In genomic region chr3R:16356863-16357215, dm6 we compare ENCODE assay signal across 4 fruit fly cellular contexts.
A peak's percentile ranks its signal among the peaks of the same experiment; 100 is the strongest.
TF ChIP-seq lines count a peak whose summit lies in the region.

TSS of gene CG10311 (minus strand) at chr3R:16357015.

- no peak for TF ChIP-seq CTCF in whole organism, embryonic (GFP tag; optimal IDR thresholded peaks at IDR 0.05; lab: Kevin White, UChicago)

TF ChIP-seq in whole organism, adult, 20 proteins besides CTCF, POLR2A, EP300 and RAD21:
- TF ChIP-seq cnc (optimal IDR thresholded peaks at IDR 0.05; lab: Kevin White, UChicago) = no peak
- no peak for TF ChIP-seq kay (GFP tag; lab: Kevin White, UChicago; ENCODE audit: borderline replicate concordance)
- TF ChIP-seq CG11617 (GFP tag; optimal IDR thresholded peaks at IDR 0.05; lab: Kevin White, UChicago) = peak; percentile 38
- no peak for TF ChIP-seq CG12768 (GFP tag; optimal IDR thresholded peaks at IDR 0.05; lab: Kevin White, UChicago)
- TF ChIP-seq Mnt (GFP tag; optimal IDR thresholded peaks at IDR 0.05; lab: Kevin White, UChicago) = peak; percentile 30
- no peak for TF ChIP-seq CG7101 (tag; optimal IDR thresholded peaks at IDR 0.05; lab: Kevin White, UChicago)
- no peak for TF ChIP-seq bab1 (GFP tag; optimal IDR thresholded peaks at IDR 0.05; lab: Kevin White, UChicago)
TF ChIP-seq in whole organism, adult: peak in this region for 2.

TF ChIP-seq in whole organism, embryonic, 481 proteins besides CTCF, POLR2A, EP300 and RAD21 (continues in another document):
- TF ChIP-seq Atf-2 (GFP tag; optimal IDR thresholded peaks at IDR 0.05; lab: Kevin White, UChicago) (no peak), sug (tag; optimal IDR thresholded peaks at IDR 0.05; lab: Kevin White, UChicago) (peak; percentile 14), MESR4 (GFP tag; optimal IDR thresholded peaks at IDR 0.05; lab: Kevin White, UChicago) (no peak), Jarid2 (GFP tag; optimal IDR thresholded peaks at IDR 0.05; lab: Kevin White, UChicago) (peak; percentile 53), CG4617 (GFP tag; optimal IDR thresholded peaks at IDR 0.05; lab: Kevin White, UChicago; ENCODE audit: borderline replicate concordance) (no peak), Bgb (GFP tag; IDR thresholded peaks at IDR 0.05; lab: Robert Waterston, UW; ENCODE audit: partially characterized antibody) (0 out of 2 replicates have a peak, but pooled peaks have one; percentile 17), tin (GFP tag; optimal IDR thresholded peaks at IDR 0.05; lab: Kevin White, UChicago) (no peak), Ada2b (GFP tag; IDR thresholded peaks at IDR 0.05; lab: Robert Waterston, UW) (no peak), otp (GFP tag; IDR thresholded peaks at IDR 0.05; lab: Robert Waterston, UW) (no peak), lov (optimal IDR thresholded peaks at IDR 0.05; lab: Kevin White, UChicago) (no peak), lov (GFP tag; IDR thresholded peaks at IDR 0.05; lab: Robert Waterston, UW) (no peak), Rx (GFP tag; IDR thresholded peaks at IDR 0.05; lab: Robert Waterston, UW) (no peak), CkIIα-i1 (GFP tag; IDR thresholded peaks at IDR 0.05; lab: Robert Waterston, UW) (no peak), CG11247 (GFP tag; IDR thresholded peaks at IDR 0.05; lab: Robert Waterston, UW) (no peak), Fer1 (GFP tag; optimal IDR thresholded peaks at IDR 0.05; lab: Kevin White, UChicago) (peak; percentile 36), CG10321 (GFP tag; IDR thresholded peaks at IDR 0.05; lab: Robert Waterston, UW) (0 out of 2 replicates have a peak, but pooled peaks have one; percentile 9), Adf1 (GFP tag; IDR thresholded peaks at IDR 0.05; lab: Robert Waterston, UW) (peak; percentile 53; the same call in 1 of the 2 replicates), Med (GFP tag; lab: Kevin White, UChicago) (peak; percentile 57), tap (tag; optimal IDR thresholded peaks at IDR 0.05; lab: Kevin White, UChicago) (no peak), CG12236 (GFP tag; optimal IDR thresholded peaks at IDR 0.05; lab: Kevin White, UChicago) (no peak), CG13296 (GFP tag; optimal IDR thresholded peaks at IDR 0.05; lab: Kevin White, UChicago) (peak; percentile 42), CG7839 (tag; optimal IDR thresholded peaks at IDR 0.05; lab: Kevin White, UChicago) (no peak), CG9437 (GFP tag; optimal IDR thresholded peaks at IDR 0.05; lab: Kevin White, UChicago) (no peak), stwl (tag; optimal IDR thresholded peaks at IDR 0.05; lab: Kevin White, UChicago) (no peak), ftz-f1 (GFP tag; optimal IDR thresholded peaks at IDR 0.05; lab: Kevin White, UChicago) (peak; percentile 45), CG7987 (GFP tag; optimal IDR thresholded peaks at IDR 0.05; lab: Kevin White, UChicago) (no peak), CG8359 (GFP tag; optimal IDR thresholded peaks at IDR 0.05; lab: Kevin White, UChicago; ENCODE audit: borderline replicate concordance) (peak; percentile 99), h (optimal IDR thresholded peaks at IDR 0.05; lab: Kevin White, UChicago) (no peak)

TF ChIP-seq in whole organism, prepupa, 60 proteins besides CTCF, POLR2A, EP300 and RAD21:
- TF ChIP-seq Gug (GFP tag; IDR thresholded peaks at IDR 0.05; lab: Robert Waterston, UW) = no peak
- TF ChIP-seq Met (GFP tag; optimal IDR thresholded peaks at IDR 0.05; lab: Kevin White, UChicago) = no peak
- TF ChIP-seq CG7368 (GFP tag; optimal IDR thresholded peaks at IDR 0.05; lab: Kevin White, UChicago) = no peak
- no peak for TF ChIP-seq CG32006 (GFP tag; optimal IDR thresholded peaks at IDR 0.05; lab: Kevin White, UChicago)
- TF ChIP-seq CG10669 (GFP tag; optimal IDR thresholded peaks at IDR 0.05; lab: Kevin White, UChicago) = no peak
- peak; percentile 33 for TF ChIP-seq CG16779 (tag; optimal IDR thresholded peaks at IDR 0.05; lab: Kevin White, UChicago)
- no peak for TF ChIP-seq acj6 (GFP tag; optimal IDR thresholded peaks at IDR 0.05; lab: Kevin White, UChicago)
- no peak for TF ChIP-seq Eip78C (GFP tag; lab: Kevin White, UChicago)
- peak; percentile 24; the same call in 1 of the 3 replicates for TF ChIP-seq eg (GFP tag; IDR thresholded peaks at IDR 0.05; lab: Robert Waterston, UW)
- no peak for TF ChIP-seq Eip75B (GFP tag; optimal IDR thresholded peaks at IDR 0.05; lab: Kevin White, UChicago)
- no peak for TF ChIP-seq esn (GFP tag; optimal IDR thresholded peaks at IDR 0.05; lab: Kevin White, UChicago)
- no peak for TF ChIP-seq achi (GFP tag; optimal IDR thresholded peaks at IDR 0.05; lab: Kevin White, UChicago)
- no peak for TF ChIP-seq CG3919 (GFP tag; optimal IDR thresholded peaks at IDR 0.05; lab: Kevin White, UChicago)
- TF ChIP-seq CG6163 (GFP tag; IDR thresholded peaks at IDR 0.05; lab: Robert Waterston, UW) = 0 out of 3 replicates have a peak, but pooled peaks have one; percentile 15
- no peak for TF ChIP-seq CG8319 (GFP tag; optimal IDR thresholded peaks at IDR 0.05; lab: Kevin White, UChicago)
- TF ChIP-seq ss (GFP tag; optimal IDR thresholded peaks at IDR 0.05; lab: Kevin White, UChicago) = no peak
- TF ChIP-seq CG6854 (GFP tag; optimal IDR thresholded peaks at IDR 0.05; lab: Kevin White, UChicago) = peak; percentile 73

TF ChIP-seq in whole organism, pupa, 21 proteins besides CTCF, POLR2A, EP300 and RAD21:
- peak; percentile 33; the same call in 1 of the 2 replicates for TF ChIP-seq Ets98B (GFP tag; IDR thresholded peaks at IDR 0.05; lab: Robert Waterston, UW)
- TF ChIP-seq CG32121 (GFP tag; IDR thresholded peaks at IDR 0.05; lab: Robert Waterston, UW) = peak; percentile 24; the same call in 1 of the 2 replicates
- no peak for TF ChIP-seq CG13204 (GFP tag; optimal IDR thresholded peaks at IDR 0.05; lab: Kevin White, UChicago)
- TF ChIP-seq fd96Ca (GFP tag; IDR thresholded peaks at IDR 0.05; lab: Robert Waterston, UW) = 0 out of 3 replicates have a peak, but pooled peaks have one; percentile 22
TF ChIP-seq in whole organism, pupa: peak in this region for 3.
